Worm (Caenorhabditis elegans): Measurements from ENCODE around the gene lmd-5.

DNA sequence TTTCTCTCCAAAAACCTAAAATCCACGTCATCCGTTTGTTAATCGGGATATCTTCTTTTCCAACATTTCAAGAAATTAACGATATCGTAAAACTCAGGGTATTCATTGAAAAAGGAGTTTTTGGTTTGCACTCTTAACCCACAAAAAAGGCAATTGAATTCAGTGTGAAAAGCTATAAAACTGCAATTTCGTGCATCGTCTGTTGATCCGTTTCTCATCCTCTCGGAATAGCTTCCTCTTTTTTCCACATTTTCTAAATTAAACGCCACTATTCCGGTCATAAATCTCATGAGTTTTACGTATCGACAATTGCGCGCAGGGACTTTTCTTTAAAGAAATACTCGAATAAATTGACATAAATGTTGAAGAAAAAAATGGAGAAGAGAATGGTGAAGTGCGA is 11.2 kb upstream of the lmd-5 start:
- TF ChIP-seq mec-3 (tag; optimal IDR thresholded peaks at IDR 0.05; ENCODE audit: borderline replicate concordance): no peak
- no peak for TF ChIP-seq dve-1 (tag; optimal IDR thresholded peaks at IDR 0.05)
- TF ChIP-seq unc-55 (GFP tag; optimal IDR thresholded peaks at IDR 0.05): no peak
- TF ChIP-seq ets-4 (tag; optimal IDR thresholded peaks at IDR 0.05): no peak
- no peak for TF ChIP-seq ceh-18 (tag; optimal IDR thresholded peaks at IDR 0.05)
- TF ChIP-seq pha-4 (tag; optimal IDR thresholded peaks at IDR 0.05): no peak
- no peak for TF ChIP-seq fkh-10 (GFP tag; optimal IDR thresholded peaks at IDR 0.05)
- no peak for TF ChIP-seq nfya-1 (tag; optimal IDR thresholded peaks at IDR 0.05)
- TF ChIP-seq sox-4 (tag; optimal IDR thresholded peaks at IDR 0.05): no peak
- TF ChIP-seq ceh-2 (tag; optimal IDR thresholded peaks at IDR 0.05): no peak
